Fruit fly (Drosophila melanogaster): ENCODE measurements around the gene CG15425.

The CG15425 gene

dm6 chr2L:4248314-4248713, 9.1 kb upstream of the CG15425 start:
- TF ChIP-seq pan (optimal IDR thresholded peaks at IDR 0.05) (no peak), EcR (GFP tag; optimal IDR thresholded peaks at IDR 0.05) (no peak), psq (optimal IDR thresholded peaks at IDR 0.05) (no peak), usp (GFP tag; optimal IDR thresholded peaks at IDR 0.05) (no peak), CG8478 (optimal IDR thresholded peaks at IDR 0.05) (no peak), Dll (optimal IDR thresholded peaks at IDR 0.05) (no peak)

- no peak for TF ChIP-seq CG8478 (optimal IDR thresholded peaks at IDR 0.05)
- TF ChIP-seq EcR (GFP tag; optimal IDR thresholded peaks at IDR 0.05) = no peak
- TF ChIP-seq Dll (optimal IDR thresholded peaks at IDR 0.05) = no peak
- TF ChIP-seq pan (optimal IDR thresholded peaks at IDR 0.05) = no peak
- TF ChIP-seq psq (optimal IDR thresholded peaks at IDR 0.05) = no peak
- no peak for TF ChIP-seq usp (GFP tag; optimal IDR thresholded peaks at IDR 0.05)
Observed at dm6 chr2L:4252832-4253473, 4.4 kb upstream of the CG15425 start.

DNA sequence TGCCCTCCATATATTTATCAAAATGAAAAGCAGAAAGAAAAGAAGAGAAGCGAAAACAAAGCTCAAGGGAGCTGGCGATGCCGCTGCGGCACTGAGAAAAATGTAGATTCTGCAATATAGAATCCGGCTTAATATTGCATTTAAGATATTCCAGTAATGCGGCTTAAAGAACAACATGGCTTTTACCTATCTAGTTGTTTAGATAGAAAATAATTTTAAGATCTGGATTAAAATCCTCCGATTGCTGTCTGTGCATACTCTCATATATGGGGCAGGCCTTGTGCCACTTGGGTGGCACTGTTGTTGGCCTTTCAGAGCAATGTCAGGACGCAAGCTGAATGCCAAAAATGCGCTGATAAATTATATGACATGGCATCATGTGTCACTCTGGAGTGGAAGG, 2.4 kb upstream of the CG15425 start:
- TF ChIP-seq Dll (optimal IDR thresholded peaks at IDR 0.05) (no peak), usp (GFP tag; optimal IDR thresholded peaks at IDR 0.05) (no peak), EcR (GFP tag; optimal IDR thresholded peaks at IDR 0.05) (no peak), pan (optimal IDR thresholded peaks at IDR 0.05) (no peak), psq (optimal IDR thresholded peaks at IDR 0.05) (no peak), CG8478 (optimal IDR thresholded peaks at IDR 0.05) (no peak)

DNA sequence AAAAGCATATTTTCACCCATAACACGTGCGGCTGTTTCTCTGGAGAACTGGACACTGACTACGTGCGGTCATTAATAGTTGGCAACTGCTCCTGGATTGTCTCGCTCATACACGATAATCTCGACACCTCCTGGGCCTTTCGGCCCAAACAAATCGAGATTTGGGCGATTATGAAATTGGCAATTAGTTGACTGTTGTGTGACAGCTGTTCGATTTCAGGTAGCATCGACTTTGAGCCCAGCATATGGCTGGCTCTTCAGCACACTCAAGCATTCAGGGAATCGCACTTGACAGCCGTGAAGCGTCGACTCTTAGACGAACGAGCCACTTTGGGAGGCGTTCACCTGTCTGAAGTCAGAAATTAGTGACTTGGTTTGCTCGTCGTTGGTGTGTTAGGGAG, 23.9 kb downstream of the CG15425 start, which contains the start of gene Art2:
Gene Art2 (minus strand): TSS at position 101 of the 400 bp plus-strand sequence.
- TF ChIP-seq pan (optimal IDR thresholded peaks at IDR 0.05) (no peak), Dll (optimal IDR thresholded peaks at IDR 0.05) (no peak), psq (optimal IDR thresholded peaks at IDR 0.05) (no peak), CG8478 (optimal IDR thresholded peaks at IDR 0.05) (no peak), usp (GFP tag; optimal IDR thresholded peaks at IDR 0.05) (no peak), EcR (GFP tag; optimal IDR thresholded peaks at IDR 0.05) (no peak)

DNA sequence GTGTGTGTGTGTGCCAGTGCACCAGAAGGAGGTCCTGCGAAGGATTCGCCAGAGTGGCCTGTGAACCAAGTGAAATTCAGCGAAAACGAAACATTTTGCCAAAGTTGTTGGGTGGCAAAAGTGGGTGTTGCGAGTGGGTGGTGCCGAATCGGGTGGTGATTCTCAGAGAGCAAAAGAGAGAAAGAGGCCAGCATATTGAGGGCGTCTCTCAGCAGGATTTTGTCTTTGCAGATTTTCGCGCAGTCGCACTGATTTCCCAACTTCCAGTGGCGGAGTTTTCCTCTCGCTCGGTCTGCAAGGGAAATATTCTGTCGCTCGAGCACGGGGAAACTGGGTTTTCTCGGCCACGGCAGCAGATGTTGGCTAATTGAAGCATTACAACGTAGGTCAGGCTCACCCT, 24.4 kb downstream of the CG15425 start:
- TF ChIP-seq EcR (GFP tag; optimal IDR thresholded peaks at IDR 0.05) (no peak), CG8478 (optimal IDR thresholded peaks at IDR 0.05) (no peak), pan (optimal IDR thresholded peaks at IDR 0.05) (no peak), usp (GFP tag; optimal IDR thresholded peaks at IDR 0.05) (no peak), Dll (optimal IDR thresholded peaks at IDR 0.05) (no peak), psq (optimal IDR thresholded peaks at IDR 0.05) (no peak)

DNA sequence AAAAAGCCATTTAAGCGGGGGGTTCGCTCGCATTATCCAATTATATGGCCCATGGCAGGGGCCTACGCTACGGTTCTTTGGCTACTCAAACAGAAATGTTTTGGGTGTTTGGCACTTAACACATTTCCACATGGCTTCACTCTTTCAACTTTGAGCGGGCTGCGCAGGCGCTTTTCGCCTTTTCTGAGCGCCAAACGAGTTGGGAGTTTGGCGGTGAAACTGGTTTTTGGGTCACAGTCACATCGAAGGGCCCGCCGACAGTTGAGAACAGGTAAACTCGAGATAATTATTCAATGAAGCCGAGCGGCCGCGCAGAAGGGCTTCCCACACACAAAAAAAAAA, 24.9 kb downstream of the CG15425 start:
- TF ChIP-seq usp (GFP tag; optimal IDR thresholded peaks at IDR 0.05) (no peak), EcR (GFP tag; optimal IDR thresholded peaks at IDR 0.05) (no peak), psq (optimal IDR thresholded peaks at IDR 0.05) (no peak), pan (optimal IDR thresholded peaks at IDR 0.05) (no peak), Dll (optimal IDR thresholded peaks at IDR 0.05) (no peak), CG8478 (optimal IDR thresholded peaks at IDR 0.05) (no peak)

dm6 chr2L:4282681-4283343, 25.4 kb downstream of the CG15425 start, which contains the start of gene tutl:
tutl (plus strand) TSS chr2L:4283148.
- peak in 1 of 2 experiments; percentile 46 for TF ChIP-seq EcR (GFP tag; optimal IDR thresholded peaks at IDR 0.05)
- peak; percentile 51 for TF ChIP-seq Dll (optimal IDR thresholded peaks at IDR 0.05)
- TF ChIP-seq usp (GFP tag; optimal IDR thresholded peaks at IDR 0.05) = no peak
- no peak for TF ChIP-seq CG8478 (optimal IDR thresholded peaks at IDR 0.05)

DNA sequence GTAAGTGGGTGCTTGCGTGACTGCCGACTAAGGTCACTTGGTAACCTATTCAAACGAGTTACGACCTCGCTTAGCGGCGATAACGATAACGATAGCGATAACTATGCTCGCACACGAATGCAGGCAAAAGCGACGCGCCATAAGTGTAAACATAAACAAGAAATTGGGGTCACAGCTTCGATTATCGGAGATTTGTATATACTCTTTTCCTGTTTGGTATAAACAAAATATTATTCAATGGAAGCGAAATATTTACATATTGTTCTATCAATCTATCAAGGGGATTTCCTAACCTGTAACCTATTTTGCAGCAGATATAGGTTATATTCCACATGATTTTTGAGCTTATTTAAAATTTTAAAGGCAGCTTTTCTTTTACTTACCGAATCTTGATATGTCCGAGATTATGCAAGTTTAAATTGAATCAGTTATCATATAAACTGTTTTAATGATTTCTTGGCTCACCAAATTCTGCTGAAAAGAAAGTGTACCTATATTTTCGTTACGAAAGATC, 28.7 kb downstream of the CG15425 start:
- TF ChIP-seq psq (optimal IDR thresholded peaks at IDR 0.05) (no peak), pan (optimal IDR thresholded peaks at IDR 0.05) (no peak), CG8478 (optimal IDR thresholded peaks at IDR 0.05) (no peak), usp (GFP tag; optimal IDR thresholded peaks at IDR 0.05) (no peak), EcR (GFP tag; optimal IDR thresholded peaks at IDR 0.05) (no peak), Dll (optimal IDR thresholded peaks at IDR 0.05) (no peak)

DNA sequence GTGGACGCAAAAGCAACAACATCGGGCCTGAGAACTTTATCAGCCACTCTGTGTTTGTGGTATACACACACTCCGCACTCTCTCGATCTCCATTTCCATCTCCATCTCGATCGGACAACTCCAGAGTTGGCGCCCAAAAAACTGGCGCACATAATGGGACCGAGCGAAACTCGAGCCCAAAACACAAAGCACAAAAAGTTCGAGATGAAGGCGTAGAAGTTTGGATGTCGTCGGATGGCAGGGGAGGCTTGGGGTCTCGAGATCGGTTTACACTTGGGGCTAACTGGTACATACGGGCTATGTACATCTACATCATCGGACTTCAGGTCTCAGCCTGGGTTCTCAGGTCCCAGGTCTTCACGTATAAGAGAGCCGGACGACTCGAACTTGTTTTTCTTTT, 29.3 kb downstream of the CG15425 start:
- TF ChIP-seq EcR (GFP tag; optimal IDR thresholded peaks at IDR 0.05) = no peak
- TF ChIP-seq psq (optimal IDR thresholded peaks at IDR 0.05) = no peak
- TF ChIP-seq pan (optimal IDR thresholded peaks at IDR 0.05) = no peak
- TF ChIP-seq Dll (optimal IDR thresholded peaks at IDR 0.05) = no peak
- TF ChIP-seq usp (GFP tag; optimal IDR thresholded peaks at IDR 0.05) = no peak
- no peak for TF ChIP-seq CG8478 (optimal IDR thresholded peaks at IDR 0.05)

- no peak for TF ChIP-seq pan (optimal IDR thresholded peaks at IDR 0.05)
- TF ChIP-seq CG8478 (optimal IDR thresholded peaks at IDR 0.05) = no peak
- TF ChIP-seq EcR (GFP tag; optimal IDR thresholded peaks at IDR 0.05) = no peak
- TF ChIP-seq Dll (optimal IDR thresholded peaks at IDR 0.05) = no peak
- no peak for TF ChIP-seq usp (GFP tag; optimal IDR thresholded peaks at IDR 0.05)
- no peak for TF ChIP-seq psq (optimal IDR thresholded peaks at IDR 0.05)
Observed at dm6 chr2L:4287076-4287475, 29.7 kb downstream of the CG15425 start.

DNA sequence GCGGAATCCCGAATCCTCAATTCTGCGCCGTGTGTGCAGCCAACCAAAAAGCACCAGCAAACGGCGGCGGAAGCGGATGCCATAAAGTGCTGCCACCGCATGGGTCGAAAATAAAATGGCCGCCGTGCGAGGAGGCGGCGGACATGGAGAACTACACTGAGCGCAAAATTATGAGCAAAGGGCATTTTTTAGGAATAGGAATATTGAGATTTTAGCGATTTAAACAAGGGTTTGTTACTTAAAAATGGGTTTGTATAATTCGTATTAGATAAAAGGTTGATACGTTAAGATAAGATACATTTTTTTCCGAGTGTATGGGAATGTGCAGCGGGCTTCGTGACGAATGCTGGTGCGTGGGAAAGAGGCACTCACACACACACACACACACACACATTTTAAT, 35.2 kb downstream of the CG15425 start:
- TF ChIP-seq usp (GFP tag; optimal IDR thresholded peaks at IDR 0.05) (no peak), EcR (GFP tag; optimal IDR thresholded peaks at IDR 0.05) (no peak), CG8478 (optimal IDR thresholded peaks at IDR 0.05) (no peak), psq (optimal IDR thresholded peaks at IDR 0.05) (no peak), pan (optimal IDR thresholded peaks at IDR 0.05) (no peak), Dll (optimal IDR thresholded peaks at IDR 0.05) (no peak)

dm6 chr2L:4295653-4296052, 38.3 kb downstream of the CG15425 start:
- no peak for TF ChIP-seq EcR (GFP tag; optimal IDR thresholded peaks at IDR 0.05)
- TF ChIP-seq psq (optimal IDR thresholded peaks at IDR 0.05) = no peak
- TF ChIP-seq Dll (optimal IDR thresholded peaks at IDR 0.05) = no peak
- no peak for TF ChIP-seq usp (GFP tag; optimal IDR thresholded peaks at IDR 0.05)
- TF ChIP-seq pan (optimal IDR thresholded peaks at IDR 0.05) = no peak

All from whole organism.